Comparison of ENCODE assay signal across 2 worm cellular contexts in the genomic region with DNA sequence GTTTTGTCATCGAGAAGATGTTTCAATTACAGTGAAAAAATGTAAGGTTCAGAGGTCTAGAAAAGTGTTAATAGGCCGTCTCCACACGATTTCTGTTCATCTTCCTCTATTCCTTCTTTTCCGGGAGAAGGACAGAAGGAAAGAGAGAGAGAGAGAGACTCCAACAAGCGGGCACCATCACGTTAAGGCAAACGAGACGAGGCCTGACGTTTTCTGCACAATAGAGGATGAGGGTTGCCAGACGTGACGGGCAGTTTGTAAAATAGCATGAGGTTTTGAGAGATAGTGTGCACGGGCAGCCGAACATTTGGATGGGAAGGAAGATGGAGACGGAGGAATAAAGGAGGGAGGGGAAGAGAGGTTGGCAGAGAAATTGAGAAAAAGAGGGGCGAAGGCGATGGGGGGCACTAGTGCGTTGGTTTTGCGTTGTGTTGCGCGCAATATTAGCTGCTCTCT.
TF ChIP-seq lines count a peak whose summit lies in the region.

A gene (plus strand): TSS at position 405 of the 456 bp plus-strand sequence.

TF ChIP-seq in whole organism, L1 larva, 84 proteins besides CTCF, POLR2A, EP300 and RAD21 (continued from another document):
- TF ChIP-seq nhr-90 (tag; optimal IDR thresholded peaks at IDR 0.05; lab: Kevin White, UChicago; ENCODE audit: poor library complexity) (peak; percentile 40), xbp-1 (tag; optimal IDR thresholded peaks at IDR 0.05; lab: Kevin White, UChicago) (peak; percentile 56), lin-13 (GFP tag; optimal IDR thresholded peaks at IDR 0.05; lab: Kevin White, UChicago) (no peak), fos-1 (tag; optimal IDR thresholded peaks at IDR 0.05; lab: Kevin White, UChicago) (peak; percentile 50), grh-1 (GFP tag; IDR thresholded peaks at IDR 0.05; lab: Robert Waterston, UW) (peak; percentile 11; the same call in 1 of the 2 replicates), lin-39 (tag; optimal IDR thresholded peaks at IDR 0.05; lab: Kevin White, UChicago) (no peak), vab-15 (tag; optimal IDR thresholded peaks at IDR 0.05; lab: Kevin White, UChicago) (no peak), nhr-77 (tag; optimal IDR thresholded peaks at IDR 0.05; lab: Kevin White, UChicago) (peak; percentile 38), elt-2 (tag; optimal IDR thresholded peaks at IDR 0.05; lab: Kevin White, UChicago) (no peak), C34B4.2 (tag; optimal IDR thresholded peaks at IDR 0.05; lab: Kevin White, UChicago) (no peak), fkh-4 (tag; optimal IDR thresholded peaks at IDR 0.05; lab: Kevin White, UChicago; ENCODE audit: borderline replicate concordance) (no peak), nhr-47 (tag; optimal IDR thresholded peaks at IDR 0.05; lab: Kevin White, UChicago) (peak; percentile 82), C04F5.9 (tag; optimal IDR thresholded peaks at IDR 0.05; lab: Kevin White, UChicago) (no peak), mep-1 (tag; optimal IDR thresholded peaks at IDR 0.05; lab: Kevin White, UChicago) (peak; percentile 70), ztf-4 (tag; optimal IDR thresholded peaks at IDR 0.05; lab: Kevin White, UChicago) (peak; percentile 51), jun-1 (tag; optimal IDR thresholded peaks at IDR 0.05; lab: Kevin White, UChicago) (peak; percentile 69), ama-1 (optimal IDR thresholded peaks at IDR 0.05; lab: Kevin White, UChicago) (no peak), mef-2 (tag; optimal IDR thresholded peaks at IDR 0.05; lab: Kevin White, UChicago) (no peak), unc-130 (tag; optimal IDR thresholded peaks at IDR 0.05; lab: Kevin White, UChicago) (peak; percentile 42), tbx-2 (tag; optimal IDR thresholded peaks at IDR 0.05; lab: Kevin White, UChicago) (peak; percentile 74), hlh-17 (GFP tag; optimal IDR thresholded peaks at IDR 0.05; lab: Kevin White, UChicago; ENCODE audit: borderline replicate concordance) (no peak), Y116A8C.19 (tag; optimal IDR thresholded peaks at IDR 0.05; lab: Kevin White, UChicago; ENCODE audit: borderline replicate concordance) (no peak), efl-3 (GFP tag; optimal IDR thresholded peaks at IDR 0.05; lab: Kevin White, UChicago) (no peak), unc-62 (GFP tag; optimal IDR thresholded peaks at IDR 0.05; lab: Kevin White, UChicago) (no peak), ceh-88 (GFP tag; IDR thresholded peaks at IDR 0.05; lab: Robert Waterston, UW) (no peak), fkh-8 (tag; optimal IDR thresholded peaks at IDR 0.05; lab: Kevin White, UChicago) (peak; percentile 85)

TF ChIP-seq in whole organism, young adult, 124 proteins besides CTCF, POLR2A, EP300 and RAD21 (continued from another document):
- TF ChIP-seq tlf-1 (GFP tag; optimal IDR thresholded peaks at IDR 0.05; lab: Kevin White, UChicago) (no peak), cebp-2 (GFP tag; IDR thresholded peaks at IDR 0.05; lab: Robert Waterston, UW) (no peak), mxl-1 (tag; optimal IDR thresholded peaks at IDR 0.05; lab: Kevin White, UChicago) (no peak), F55B11.4 (tag; optimal IDR thresholded peaks at IDR 0.05; lab: Kevin White, UChicago; ENCODE audit: borderline replicate concordance, insufficient read depth) (no peak), zfh-2 (GFP tag; conservative IDR thresholded peaks at IDR 0.05; lab: Robert Waterston, UW) (peak; percentile 95), ztf-25 (GFP tag; IDR thresholded peaks at IDR 0.05; lab: Robert Waterston, UW) (no peak), madf-6 (GFP tag; IDR thresholded peaks at IDR 0.05; lab: Robert Waterston, UW) (no peak), ztf-6 (GFP tag; IDR thresholded peaks at IDR 0.05; lab: Robert Waterston, UW) (no peak), B0035.1 (tag; optimal IDR thresholded peaks at IDR 0.05; lab: Kevin White, UChicago) (peak; percentile 34), him-1 (tag; optimal IDR thresholded peaks at IDR 0.05; lab: Kevin White, UChicago) (no peak), B0336.3 (GFP tag; IDR thresholded peaks at IDR 0.05; lab: Robert Waterston, UW) (peak; percentile 79), snpc-4 (GFP tag; optimal IDR thresholded peaks at IDR 0.05; lab: Kevin White, UChicago) (peak; percentile 58), snpc-4 (tag; optimal IDR thresholded peaks at IDR 0.05; lab: Kevin White, UChicago) (peak; percentile 10 to 54 (median 35)), ceh-40 (GFP tag; IDR thresholded peaks at IDR 0.05; lab: Robert Waterston, UW) (no peak), hrde-1 (tag; optimal IDR thresholded peaks at IDR 0.05; lab: Kevin White, UChicago; ENCODE audit: borderline replicate concordance) (no peak), snpc-3.4 (tag; optimal IDR thresholded peaks at IDR 0.05; lab: Kevin White, UChicago) (no peak), F33H1.4 (GFP tag; IDR thresholded peaks at IDR 0.05; lab: Robert Waterston, UW) (no peak), Y67H2A.10 (GFP tag; conservative IDR thresholded peaks at IDR 0.05; lab: Robert Waterston, UW) (no peak), Y56A3A.18 (GFP tag; IDR thresholded peaks at IDR 0.05; lab: Robert Waterston, UW) (no peak), D2030.7 (GFP tag; IDR thresholded peaks at IDR 0.05; lab: Robert Waterston, UW) (no peak), madf-3 (GFP tag; IDR thresholded peaks at IDR 0.05; lab: Robert Waterston, UW) (no peak), ama-1 (optimal IDR thresholded peaks at IDR 0.05; lab: Kevin White, UChicago) (no peak), ama-1 (GFP tag; optimal IDR thresholded peaks at IDR 0.05; lab: Kevin White, UChicago) (no peak)
TF ChIP-seq in whole organism, young adult: peak in this region for 34.
